Worm (Caenorhabditis elegans): ENCODE results near the gene Y39A1A.16.

- TF ChIP-seq ztf-11 (tag; optimal IDR thresholded peaks at IDR 0.05) (no peak), mab-5 (tag; optimal IDR thresholded peaks at IDR 0.05) (no peak), pha-4 (tag; optimal IDR thresholded peaks at IDR 0.05) (no peak), M03D4.4 (tag; optimal IDR thresholded peaks at IDR 0.05) (no peak), nhr-12 (tag; optimal IDR thresholded peaks at IDR 0.05) (no peak), nhr-237 (tag; optimal IDR thresholded peaks at IDR 0.05) (no peak), nhr-76 (tag; optimal IDR thresholded peaks at IDR 0.05) (no peak), elt-1 (tag; optimal IDR thresholded peaks at IDR 0.05; ENCODE audit: borderline replicate concordance, insufficient read depth) (no peak)
Observed at ce11 chrIII:10638339-10639021, 40.6 kb upstream of the Y39A1A.16 start, which contains the start of gene Y39A1A.27.

All from whole organism, mixed stage, embryonic.